Worm (Caenorhabditis elegans) whole organism, young adult: ENCODE measurements around the gene lin-36.
A peak's percentile ranks its signal among the peaks of the same experiment; 100 is the strongest.

Experiments
- B0019.2 ChIP-seq: fragments of 200-800 bp; sonication (Bioruptor generic); conservative IDR thresholded peaks from 2 replicates; pipeline ENCODE4 v1.3.6; 2022; ENCODE audit warnings: missing genetic modification reagents, missing genetic modification characterization, missing compliant biosample characterization
- F57C9.4 ChIP-seq: sonication (generic microtip); optimal IDR thresholded peaks from 2 replicates; lab custom pipeline; 2017; ENCODE audit warnings: mild to moderate bottlenecking, missing genetic modification characterization, missing compliant biosample characterization
- T07F8.4 ChIP-seq: sonication (generic microtip); optimal IDR thresholded peaks from 2 replicates; lab custom pipeline; 2016; ENCODE audit warnings: mild to moderate bottlenecking, missing genetic modification characterization, moderate library complexity, missing compliant biosample characterization
- T26A5.8 ChIP-seq: sonication (generic microtip); optimal IDR thresholded peaks from 2 replicates; lab custom pipeline; 2016; ENCODE audit warnings: missing genetic modification characterization, missing compliant biosample characterization
- Y56A3A.18 ChIP-seq: fragments of 200-800 bp; sonication (Bioruptor generic); IDR thresholded peaks from 2 replicates; pipeline ENCODE4 v1.3.6; 2022; ENCODE audit warnings: missing genetic modification reagents, missing genetic modification characterization, missing compliant biosample characterization
- Y67H2A.10 ChIP-seq: fragments of 200-800 bp; sonication (Bioruptor generic); conservative IDR thresholded peaks from 2 replicates; pipeline ENCODE4 v1.3.6; 2022; ENCODE audit warnings: missing genetic modification reagents, missing genetic modification characterization, missing compliant biosample characterization
- Y79H2A.3 ChIP-seq: fragments of 200-800 bp; sonication (Bioruptor generic); conservative IDR thresholded peaks from 2 replicates; pipeline ENCODE4 v1.3.6; 2022; ENCODE audit warnings: missing genetic modification reagents, missing genetic modification characterization, missing compliant biosample characterization
- ama-1 ChIP-seq, 3 experiments: fragments of 150-350 bp in 1 of 3; sonication (generic microtip) in 2 of 3; optimal IDR thresholded peaks; 2 replicates each; lab custom pipeline; 2014 to 2018; ENCODE audit warnings: missing biosample characterization in 2 of 3, missing genetic modification characterization in 2 of 3, missing genetic modification reagents in 2 of 3
- athp-1 ChIP-seq: sonication (generic microtip); optimal IDR thresholded peaks from 2 replicates; lab custom pipeline; 2017; ENCODE audit warnings: mild to moderate bottlenecking, missing genetic modification characterization, missing compliant biosample characterization
- cebp-2 ChIP-seq: fragments of 200-800 bp; sonication (Bioruptor generic); IDR thresholded peaks from 2 replicates; pipeline ENCODE4 v1.3.6; 2022; ENCODE audit warnings: missing genetic modification characterization, missing compliant biosample characterization
- egl-44 ChIP-seq: fragments of 200-800 bp; sonication (Bioruptor generic); IDR thresholded peaks from 2 replicates; pipeline ENCODE4 v1.3.6; 2022; ENCODE audit warnings: missing genetic modification reagents, missing genetic modification characterization, missing compliant biosample characterization
- ekl-4 ChIP-seq: fragments of 200-800 bp; sonication (Bioruptor generic); IDR thresholded peaks from 2 replicates; pipeline ENCODE4 v1.3.6; 2022; ENCODE audit warnings: missing genetic modification reagents, missing genetic modification characterization, missing compliant biosample characterization
- him-1 ChIP-seq: sonication (generic microtip); optimal IDR thresholded peaks from 2 replicates; lab custom pipeline; 2016; ENCODE audit warnings: missing genotype, missing genetic modification reagents, missing genetic modification characterization, missing compliant biosample characterization
- hmg-20 ChIP-seq: fragments of 200-800 bp; sonication (Bioruptor generic); IDR thresholded peaks from 2 replicates; pipeline ENCODE4 v1.3.6; 2022; ENCODE audit warnings: missing genetic modification reagents, missing genetic modification characterization, missing compliant biosample characterization
- hrde-1 ChIP-seq: sonication (generic microtip); optimal IDR thresholded peaks from 2 replicates; lab custom pipeline; 2016; ENCODE audit warnings: missing genetic modification characterization, mild to moderate bottlenecking, missing compliant biosample characterization, moderate library complexity, missing genotype, missing genetic modification reagents, borderline replicate concordance
- lag-1 ChIP-seq: fragments of 200-800 bp; sonication (Bioruptor generic); IDR thresholded peaks from 2 replicates; pipeline ENCODE4 v1.3.6; 2022; ENCODE audit warnings: missing genetic modification reagents, missing genetic modification characterization, missing compliant biosample characterization
- let-607 ChIP-seq, 2 experiments: fragments of 200-800 bp in 1 of 2; sonication (Bioruptor generic) in 1 of 2; sonication (generic microtip) in 1 of 2; optimal IDR thresholded peaks; 2 replicates each; lab custom pipeline; 2016 to 2018; ENCODE audit warnings: mild to moderate bottlenecking in 2 of 2, missing compliant biosample characterization in 2 of 2, missing genetic modification characterization in 2 of 2, moderate library complexity in 2 of 2, missing genotype in 1 of 2
- lin-26 ChIP-seq: fragments of 200-800 bp; sonication (Bioruptor generic); IDR thresholded peaks from 2 replicates; pipeline ENCODE4 v1.3.6; 2022; ENCODE audit warnings: missing genetic modification reagents, missing genetic modification characterization, missing compliant biosample characterization
- madf-3 ChIP-seq: fragments of 200-800 bp; sonication (Bioruptor generic); IDR thresholded peaks from 2 replicates; pipeline ENCODE4 v1.3.6; 2022; ENCODE audit warnings: missing genetic modification reagents, missing genetic modification characterization, missing compliant biosample characterization
- madf-6 ChIP-seq: fragments of 200-800 bp; sonication (Bioruptor generic); IDR thresholded peaks from 2 replicates; pipeline ENCODE4 v1.3.6; 2022; ENCODE audit warnings: missing genetic modification reagents, missing genetic modification characterization, missing compliant biosample characterization
- mes-4 ChIP-seq: sonication (generic microtip); optimal IDR thresholded peaks from 2 replicates; lab custom pipeline; 2016; ENCODE audit warnings: missing genotype, missing genetic modification characterization, missing compliant biosample characterization
- nhr-120 ChIP-seq: fragments of 200-800 bp; sonication (Bioruptor generic); IDR thresholded peaks from 2 replicates; pipeline ENCODE4 v1.3.6; 2022; ENCODE audit warnings: missing genetic modification characterization, missing compliant biosample characterization
- nhr-179 ChIP-seq: sonication (generic microtip); optimal IDR thresholded peaks from 2 replicates; lab custom pipeline; 2016; ENCODE audit warnings: mild to moderate bottlenecking, missing genetic modification characterization, missing compliant biosample characterization
- rcor-1 ChIP-seq: fragments of 200-800 bp; sonication (Bioruptor generic); IDR thresholded peaks from 2 replicates; pipeline ENCODE4 v1.3.6; 2022; ENCODE audit warnings: missing genetic modification reagents, missing genetic modification characterization, missing compliant biosample characterization
- rec-8 ChIP-seq, 2 experiments: sonication (generic microtip); optimal IDR thresholded peaks; 2 replicates each; lab custom pipeline; 2016; ENCODE audit warnings: mild to moderate bottlenecking in 2 of 2, missing genetic modification characterization in 2 of 2, missing genetic modification reagents in 2 of 2, missing genotype in 2 of 2, missing biosample characterization in 1 of 2, missing compliant biosample characterization in 1 of 2, moderate library complexity in 1 of 2
- snpc-1.3 ChIP-seq: sonication (generic microtip); optimal IDR thresholded peaks from 2 replicates; lab custom pipeline; 2017; ENCODE audit warnings: missing genetic modification characterization, mild to moderate bottlenecking, missing compliant biosample characterization, antibody characterized with exemption, moderate library complexity, missing genotype, missing genetic modification reagents; ENCODE audit not compliant: insufficient read depth
- tbx-9 ChIP-seq: sonication (generic microtip); optimal IDR thresholded peaks from 2 replicates; lab custom pipeline; 2016; ENCODE audit warnings: borderline replicate concordance, missing genetic modification characterization, inconsistent platforms, missing compliant biosample characterization
- unc-130 ChIP-seq: sonication (generic microtip); optimal IDR thresholded peaks from 2 replicates; lab custom pipeline; 2016; ENCODE audit warnings: missing genetic modification reagents, missing genetic modification characterization, missing compliant biosample characterization

lin-36 gene

ce11 chrIII:8027942-8028341 lies 7.3 kb upstream of the lin-36 start, which contains the start of gene mdt-30:
Gene mdt-30, minus strand, starts transcription at chrIII:8028042.
- TF ChIP-seq rec-8 (tag; optimal IDR thresholded peaks at IDR 0.05; lab: Kevin White, UChicago) (no peak), rcor-1 (GFP tag; lab: Robert Waterston, UW) (0 out of 2 replicates have a peak, but pooled peaks have one; percentile 12), hmg-20 (GFP tag; lab: Robert Waterston, UW) (no peak), unc-130 (no peak), ekl-4 (GFP tag; lab: Robert Waterston, UW) (0 out of 2 replicates have a peak, but pooled peaks have one; percentile 40), let-607 (tag; optimal IDR thresholded peaks at IDR 0.05; lab: Kevin White, UChicago) (no peak), lin-26 (GFP tag; lab: Robert Waterston, UW) (no peak; the same call in 1 of the 2 replicates), ama-1 (optimal IDR thresholded peaks at IDR 0.05; lab: Kevin White, UChicago) (no peak), ama-1 (GFP tag; optimal IDR thresholded peaks at IDR 0.05; lab: Kevin White, UChicago) (no peak), Y56A3A.18 (GFP tag; lab: Robert Waterston, UW) (no peak), F57C9.4 (tag; lab: Kevin White, UChicago) (no peak), egl-44 (GFP tag; lab: Robert Waterston, UW) (no peak), snpc-1.3 (tag; lab: Kevin White, UChicago) (no peak), B0019.2 (0 out of 2 replicates have a peak, but pooled peaks have one; percentile 30), madf-3 (GFP tag; lab: Robert Waterston, UW) (0 out of 2 replicates have a peak, but pooled peaks have one; percentile 12)

DNA sequence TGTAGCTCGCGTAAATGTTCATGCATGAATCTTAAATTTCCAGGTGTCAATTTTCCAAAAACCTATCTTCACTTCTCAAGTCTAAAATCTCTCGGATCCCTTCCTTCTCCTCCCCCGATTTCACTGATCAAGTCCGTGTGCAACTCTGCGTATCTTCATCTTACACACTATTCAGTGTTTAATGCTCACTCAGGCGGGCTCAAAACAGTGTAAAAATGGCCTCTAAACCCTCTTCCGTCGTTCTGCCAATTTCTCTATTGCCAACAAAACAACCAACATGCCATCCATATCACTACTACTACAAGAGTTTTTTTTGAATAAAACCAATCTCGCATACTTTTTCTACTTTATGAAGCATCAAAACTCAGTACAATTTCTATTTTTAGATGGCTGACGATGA lies 1.4 kb upstream of the lin-36 start, which contains the start of gene F44B9.2:
TSS of gene F44B9.2 (plus strand) at position 387 of the 400 bp plus-strand sequence.
- no peak for TF ChIP-seq madf-3 (GFP tag; lab: Robert Waterston, UW)
- TF ChIP-seq mes-4, result no peak
- no peak for TF ChIP-seq T07F8.4 (tag; lab: Kevin White, UChicago)
- no peak for TF ChIP-seq Y79H2A.3 (GFP tag; lab: Robert Waterston, UW)
- no peak for TF ChIP-seq lag-1 (GFP tag; lab: Robert Waterston, UW)
- TF ChIP-seq tbx-9 (tag; lab: Kevin White, UChicago), result no peak
- no peak for TF ChIP-seq nhr-179 (tag; lab: Kevin White, UChicago)
- TF ChIP-seq let-607 (tag; optimal IDR thresholded peaks at IDR 0.05; lab: Kevin White, UChicago), result no peak
- no peak for TF ChIP-seq cebp-2 (GFP tag; lab: Robert Waterston, UW)

ce11 chrIII:8017053-8017452 lies 3.6 kb downstream of the lin-36 start:
- TF ChIP-seq T26A5.8 (no peak), Y67H2A.10 (no peak), him-1 (tag; lab: Kevin White, UChicago) (no peak)

- TF ChIP-seq nhr-120 (GFP tag; lab: Robert Waterston, UW), result no peak
- TF ChIP-seq, all 124 proteins: peak for 0
Observed at ce11 chrIII:8016438-8016837, 4.2 kb downstream of the lin-36 start, which contains the start of gene F44B9.5. Gene F44B9.5, minus strand, starts transcription at chrIII:8016538.

- TF ChIP-seq tbx-9 (tag; lab: Kevin White, UChicago) (no peak), snpc-1.3 (tag; lab: Kevin White, UChicago) (no peak), hrde-1 (peak; percentile 25), athp-1 (tag; lab: Kevin White, UChicago) (peak; percentile 31), madf-6 (GFP tag; lab: Robert Waterston, UW) (0 out of 2 replicates have a peak, but pooled peaks have one; percentile 23), unc-130 (peak; percentile 3), him-1 (tag; lab: Kevin White, UChicago) (peak; percentile 91)
Observed at ce11 chrIII:8013582-8013981, 7.1 kb downstream of the lin-36 start.
